Fruit fly (Drosophila melanogaster) whole organism, adult: ENCODE results near the gene Btk.

Source experiments
- CG12768 ChIP-seq: fragments of 200-800 bp; sonication (Bioruptor generic); optimal IDR thresholded peaks from 2 replicates; lab custom pipeline; 2017; ENCODE audit warnings: missing biosample characterization, missing genetic modification characterization, mild to moderate bottlenecking, moderate library complexity, missing genetic modification reagents
- CG14711 ChIP-seq: fragments of 200-800 bp; sonication (Bioruptor generic); optimal IDR thresholded peaks from 2 replicates; lab custom pipeline; 2018; ENCODE audit warnings: missing biosample characterization, mild to moderate bottlenecking, missing genetic modification characterization, moderate library complexity
- CG1620 ChIP-seq: fragments of 200-800 bp; sonication (Bioruptor generic); optimal IDR thresholded peaks from 2 replicates; lab custom pipeline; 2016; ENCODE audit warnings: missing biosample characterization, missing genetic modification characterization
- CG7045 ChIP-seq: fragments of 200-800 bp; sonication (Bioruptor generic); optimal IDR thresholded peaks from 2 replicates; lab custom pipeline; 2017; ENCODE audit warnings: missing biosample characterization, mild to moderate bottlenecking, missing genetic modification characterization
- Clk ChIP-seq: fragments of 200-800 bp; sonication (Bioruptor generic); optimal IDR thresholded peaks from 2 replicates; lab custom pipeline; 2017; ENCODE audit warnings: missing biosample characterization, missing genetic modification characterization
- Crg-1 ChIP-seq: fragments of 200-800 bp; sonication (Bioruptor generic); optimal IDR thresholded peaks from 2 replicates; lab custom pipeline; 2016; ENCODE audit warnings: missing biosample characterization, missing genetic modification characterization
- Mnt ChIP-seq: fragments of 200-800 bp; sonication (Bioruptor generic); optimal IDR thresholded peaks from 2 replicates; lab custom pipeline; 2016; ENCODE audit warnings: missing biosample characterization, mild to moderate bottlenecking, missing genetic modification characterization
- bab1 ChIP-seq: fragments of 200-800 bp; sonication (Bioruptor generic); optimal IDR thresholded peaks from 3 replicates; lab custom pipeline; 2019; ENCODE audit warnings: missing biosample characterization, mild to moderate bottlenecking, missing genetic modification characterization, moderate library complexity
- cic ChIP-seq: fragments of 200-800 bp; sonication (Bioruptor generic); optimal IDR thresholded peaks from 2 replicates; lab custom pipeline; 2017; ENCODE audit warnings: missing biosample characterization, mild to moderate bottlenecking, missing genetic modification characterization, moderate library complexity
- kay ChIP-seq: fragments of 200-800 bp; sonication (Bioruptor generic); peaks from one replicate; lab custom pipeline; 2016; ENCODE audit warnings: missing biosample characterization, missing genetic modification characterization, borderline replicate concordance
- ovo ChIP-seq: fragments of 200-800 bp; sonication (Bioruptor generic); optimal IDR thresholded peaks from 2 replicates; lab custom pipeline; 2016; ENCODE audit warnings: missing biosample characterization, missing genetic modification characterization
- tj ChIP-seq: fragments of 200-800 bp; sonication (Bioruptor generic); optimal IDR thresholded peaks from 3 replicates; lab custom pipeline; 2017; ENCODE audit warnings: missing biosample characterization, mild to moderate bottlenecking, missing genetic modification characterization, moderate library complexity
- toe ChIP-seq: fragments of 200-800 bp; sonication (Bioruptor generic); optimal IDR thresholded peaks from 2 replicates; lab custom pipeline; 2016; ENCODE audit warnings: missing biosample characterization, missing genetic modification characterization

DNA sequence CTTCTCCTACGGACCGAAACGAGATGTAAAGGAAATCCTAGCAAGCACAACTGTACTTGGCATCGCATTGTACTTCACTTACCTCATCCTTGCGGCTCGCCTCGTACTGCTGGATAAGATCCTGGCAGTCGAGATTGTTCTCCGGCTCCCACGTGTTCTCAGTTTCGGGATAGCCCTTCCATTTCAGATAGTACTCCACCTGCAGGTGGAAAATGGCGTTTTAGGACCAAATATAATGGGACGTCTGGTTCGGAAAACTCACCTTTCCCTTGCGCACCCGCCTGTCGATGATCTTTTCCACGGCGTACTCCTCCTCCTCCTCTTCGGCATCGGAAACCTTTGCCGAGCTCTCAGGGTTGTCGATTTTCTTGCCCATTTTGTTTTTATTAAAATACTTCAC is 90.4 kb downstream of the Btk start:
- no peak for TF ChIP-seq Clk (GFP tag; lab: Kevin White, UChicago)
- TF ChIP-seq cic (GFP tag; lab: Kevin White, UChicago), result no peak
- no peak for TF ChIP-seq Crg-1
- TF ChIP-seq bab1, result no peak
- TF ChIP-seq Mnt (GFP tag; lab: Kevin White, UChicago), result no peak
- TF ChIP-seq CG1620 (GFP tag; lab: Kevin White, UChicago), result no peak
- TF ChIP-seq kay, result no peak
- no peak for TF ChIP-seq CG14711 (tag; lab: Kevin White, UChicago)
- no peak for TF ChIP-seq ovo
- no peak for TF ChIP-seq toe (GFP tag; lab: Kevin White, UChicago)
- no peak for TF ChIP-seq CG7045 (GFP tag; lab: Kevin White, UChicago)
- TF ChIP-seq tj, result no peak
- TF ChIP-seq CG12768 (GFP tag; lab: Kevin White, UChicago), result no peak
